Worm (Caenorhabditis elegans) whole organism, L4/young adult: ENCODE measurements around the gene fbxb-61.

Source experiments
- W03F9.2 ChIP-seq: fragments of 150-350 bp; optimal IDR thresholded peaks from 2 replicates; lab custom pipeline; 2014; ENCODE audit warnings: missing biosample characterization, missing genetic modification characterization
- dao-5 ChIP-seq: sonication (generic microtip); optimal IDR thresholded peaks from 2 replicates; lab custom pipeline; 2016; ENCODE audit warnings: missing genotype, missing genetic modification characterization, moderate library complexity, missing compliant biosample characterization
- him-1 ChIP-seq: sonication (generic microtip); optimal IDR thresholded peaks from 2 replicates; lab custom pipeline; 2016; ENCODE audit warnings: missing genotype, missing genetic modification reagents, missing genetic modification characterization, missing compliant biosample characterization

DNA sequence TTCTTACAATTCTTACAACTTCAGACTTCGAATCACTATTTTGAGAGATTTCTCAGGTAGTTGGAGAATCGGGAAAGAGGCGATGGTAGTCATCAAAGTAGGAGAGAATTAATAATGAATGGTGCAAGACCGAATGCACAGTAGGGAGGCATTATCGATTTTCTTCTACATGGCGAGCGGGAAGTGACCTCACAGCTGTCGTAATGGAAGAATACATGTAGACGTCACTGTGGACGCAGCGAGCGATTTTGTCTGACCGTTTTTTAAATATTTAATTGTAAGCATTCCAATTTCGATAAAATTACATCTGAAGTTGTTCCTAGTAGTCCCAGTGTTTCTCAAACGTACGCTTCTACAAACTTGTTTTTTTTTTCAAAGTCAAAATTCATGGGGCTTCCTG lies 5.7 kb downstream of the fbxb-61 start, which contains the start of gene F55C9.11:
- TF ChIP-seq him-1 (tag; lab: Kevin White, UChicago) (no peak), W03F9.2 (no peak), dao-5 (tag; lab: Kevin White, UChicago) (no peak)
